Fruit fly (Drosophila melanogaster) whole organism, embryonic: ENCODE measurements around the gene lute.

Source experiments
- Abd-B ChIP-seq: fragments of 200-800 bp; sonication (Bioruptor generic); optimal IDR thresholded peaks from 2 replicates; lab custom pipeline; 2018; ENCODE audit warnings: missing biosample characterization, mild to moderate bottlenecking, missing genetic modification characterization, moderate library complexity
- Atf-2 ChIP-seq: fragments of 200-800 bp; sonication (Bioruptor generic); optimal IDR thresholded peaks from 2 replicates; lab custom pipeline; 2016; ENCODE audit warnings: missing biosample characterization, missing genetic modification characterization
- CG10543 ChIP-seq: fragments of 200-800 bp; sonication (Bioruptor generic); optimal IDR thresholded peaks from 3 replicates; lab custom pipeline; 2017; ENCODE audit warnings: missing biosample characterization, mild to moderate bottlenecking, missing genetic modification characterization, moderate library complexity
- CG10654 ChIP-seq: fragments of 200-800 bp; sonication (Bioruptor generic); optimal IDR thresholded peaks from 2 replicates; lab custom pipeline; 2016; ENCODE audit warnings: missing biosample characterization, missing genetic modification characterization
- CG11398 ChIP-seq: fragments of 200-800 bp; sonication (Bioruptor generic); optimal IDR thresholded peaks from 2 replicates; lab custom pipeline; 2016; ENCODE audit warnings: missing biosample characterization, missing genetic modification characterization
- CG11456 ChIP-seq: fragments of 200-800 bp; sonication (Bioruptor generic); IDR thresholded peaks from 3 replicates; pipeline ENCODE4 v1.3.6; 2022; ENCODE audit warnings: missing biosample characterization, missing genetic modification characterization
- CG14050 ChIP-seq: fragments of 200-800 bp; sonication (Bioruptor generic); IDR thresholded peaks from 3 replicates; pipeline ENCODE4 v1.3.6; 2022; ENCODE audit warnings: missing biosample characterization, missing genetic modification characterization
- CG16813 ChIP-seq: fragments of 200-800 bp; sonication (Bioruptor generic); IDR thresholded peaks from 3 replicates; pipeline ENCODE4 v1.3.6; 2022; ENCODE audit warnings: missing biosample characterization, missing genetic modification characterization; ENCODE audit not compliant: partially characterized antibody
- CG17186 ChIP-seq: fragments of 200-800 bp; sonication (Bioruptor generic); optimal IDR thresholded peaks from 3 replicates; lab custom pipeline; 2017; ENCODE audit warnings: missing biosample characterization, missing genetic modification reagents, missing genetic modification characterization
- CG17359 ChIP-seq: fragments of 200-800 bp; sonication (Bioruptor generic); optimal IDR thresholded peaks from 3 replicates; lab custom pipeline; 2018; ENCODE audit warnings: missing biosample characterization, mild to moderate bottlenecking, missing genetic modification characterization, moderate library complexity
- CG1792 ChIP-seq: fragments of 200-800 bp; sonication (Bioruptor generic); optimal IDR thresholded peaks from 2 replicates; lab custom pipeline; 2016; ENCODE audit warnings: missing biosample characterization, missing genetic modification characterization
- CG18011 ChIP-seq: fragments of 200-800 bp; sonication (Bioruptor generic); optimal IDR thresholded peaks from 2 replicates; lab custom pipeline; 2017; ENCODE audit warnings: missing biosample characterization, missing genetic modification characterization, mild to moderate bottlenecking, moderate library complexity, missing genotype
- CG2116 ChIP-seq: fragments of 200-800 bp; sonication (Bioruptor generic); optimal IDR thresholded peaks from 3 replicates; lab custom pipeline; 2018; ENCODE audit warnings: missing biosample characterization, mild to moderate bottlenecking, missing genetic modification characterization
- CG31224 ChIP-seq: fragments of 200-800 bp; sonication (Bioruptor generic); IDR thresholded peaks from 2 replicates; pipeline ENCODE4 v1.3.6; 2022; ENCODE audit warnings: missing biosample characterization, missing genetic modification characterization
- CG4282 ChIP-seq: fragments of 200-800 bp; sonication (Bioruptor generic); optimal IDR thresholded peaks from 2 replicates; lab custom pipeline; 2016; ENCODE audit warnings: missing biosample characterization, missing genetic modification characterization
- CG4854 ChIP-seq: fragments of 200-800 bp; sonication (Bioruptor generic); optimal IDR thresholded peaks from 2 replicates; lab custom pipeline; 2016; ENCODE audit warnings: missing biosample characterization, missing genetic modification characterization, inconsistent platforms
- CG5180 ChIP-seq: fragments of 200-800 bp; sonication (Bioruptor generic); optimal IDR thresholded peaks from 3 replicates; lab custom pipeline; 2017; ENCODE audit warnings: missing biosample characterization, missing genetic modification characterization, mild to moderate bottlenecking, moderate library complexity, missing genetic modification reagents
- CG7556 ChIP-seq: fragments of 200-800 bp; sonication (Bioruptor generic); optimal IDR thresholded peaks from 2 replicates; lab custom pipeline; 2017; ENCODE audit warnings: missing biosample characterization, mild to moderate bottlenecking, missing genetic modification characterization
- CG8281 ChIP-seq: fragments of 200-800 bp; sonication (Bioruptor generic); optimal IDR thresholded peaks from 2 replicates; lab custom pipeline; 2018; ENCODE audit warnings: missing biosample characterization, mild to moderate bottlenecking, missing genetic modification characterization, moderate library complexity
- CHES-1-like ChIP-seq: fragments of 200-800 bp; sonication (Bioruptor generic); optimal IDR thresholded peaks from 2 replicates; lab custom pipeline; 2016; ENCODE audit warnings: missing biosample characterization, missing genetic modification characterization
- D ChIP-seq, 2 experiments: fragments of 200-800 bp in 1 of 2; fragments of >200 bp in 1 of 2; sonication (Bioruptor generic) in 1 of 2; optimal IDR thresholded peaks; 2 replicates in 1 of 2; 3 replicates in 1 of 2; lab custom pipeline; 2017; ENCODE audit warnings: mild to moderate bottlenecking in 1 of 2, missing biosample characterization in 1 of 2, missing genetic modification characterization in 1 of 2, missing genetic modification reagents in 1 of 2
- Dek ChIP-seq: fragments of 200-800 bp; sonication (Bioruptor generic); optimal IDR thresholded peaks from 3 replicates; lab custom pipeline; 2019; ENCODE audit warnings: missing biosample characterization, mild to moderate bottlenecking, missing genetic modification characterization, moderate library complexity
- Dll ChIP-seq: fragments of 200-800 bp; sonication (Bioruptor generic); IDR thresholded peaks from 4 replicates; pipeline ENCODE4 v1.3.6; 2022; ENCODE audit warnings: missing biosample characterization, missing genetic modification characterization; ENCODE audit not compliant: partially characterized antibody
- Drgx ChIP-seq: fragments of 200-800 bp; sonication (Bioruptor generic); IDR thresholded peaks from 2 replicates; pipeline ENCODE4 v1.3.6; 2022; ENCODE audit warnings: missing biosample characterization, missing genetic modification characterization
- H2.0 ChIP-seq: fragments of 200-800 bp; sonication (Bioruptor generic); IDR thresholded peaks from 2 replicates; pipeline ENCODE4 v1.3.6; 2022; ENCODE audit warnings: missing biosample characterization, missing genetic modification characterization
- Hey ChIP-seq: fragments of 200-800 bp; sonication (Bioruptor generic); optimal IDR thresholded peaks from 3 replicates; lab custom pipeline; 2018; ENCODE audit warnings: missing biosample characterization, mild to moderate bottlenecking, missing genetic modification characterization
- MESR4 ChIP-seq: fragments of 200-800 bp; sonication (Bioruptor generic); optimal IDR thresholded peaks from 2 replicates; lab custom pipeline; 2018; ENCODE audit warnings: missing biosample characterization, mild to moderate bottlenecking, missing genetic modification characterization, moderate library complexity
- Mes4 ChIP-seq: fragments of 200-800 bp; sonication (Bioruptor generic); optimal IDR thresholded peaks from 2 replicates; lab custom pipeline; 2016; ENCODE audit warnings: missing biosample characterization, missing genetic modification characterization
- Myb ChIP-seq: fragments of 200-800 bp; sonication (Bioruptor generic); optimal IDR thresholded peaks from 2 replicates; lab custom pipeline; 2016; ENCODE audit warnings: missing biosample characterization, missing genetic modification characterization
- Sry-β ChIP-seq: fragments of 200-800 bp; sonication (Bioruptor generic); optimal IDR thresholded peaks from 2 replicates; lab custom pipeline; 2018; ENCODE audit warnings: missing biosample characterization, mild to moderate bottlenecking, missing genetic modification characterization, moderate library complexity
- Sry-δ ChIP-seq: fragments of 200-800 bp; sonication (Bioruptor generic); optimal IDR thresholded peaks from 2 replicates; lab custom pipeline; 2016; ENCODE audit warnings: missing biosample characterization, missing genetic modification characterization
- ac ChIP-seq: fragments of 200-800 bp; sonication (Bioruptor generic); optimal IDR thresholded peaks from 3 replicates; lab custom pipeline; 2017; ENCODE audit warnings: missing biosample characterization, mild to moderate bottlenecking, missing genetic modification characterization
- bcd ChIP-seq: fragments of 200-800 bp; sonication (Bioruptor generic); optimal IDR thresholded peaks from 2 replicates; lab custom pipeline; 2017; ENCODE audit warnings: missing biosample characterization, mild to moderate bottlenecking, missing genetic modification characterization
- bowl ChIP-seq: fragments of 200-800 bp; sonication (Bioruptor generic); IDR thresholded peaks from 2 replicates; pipeline ENCODE4 v1.3.6; 2022; ENCODE audit warnings: missing biosample characterization, missing genetic modification characterization
- br ChIP-seq: fragments of >200 bp; optimal IDR thresholded peaks from 2 replicates; lab custom pipeline; 2017
- btn ChIP-seq: fragments of 200-800 bp; sonication (Bioruptor generic); optimal IDR thresholded peaks from 2 replicates; lab custom pipeline; 2016; ENCODE audit warnings: missing biosample characterization, missing genetic modification characterization
- chm ChIP-seq: fragments of 200-800 bp; sonication (Bioruptor generic); IDR thresholded peaks from 2 replicates; pipeline ENCODE4 v1.3.6; 2022; ENCODE audit warnings: missing biosample characterization, missing genetic modification characterization
- corto ChIP-seq: fragments of 200-800 bp; sonication (Bioruptor generic); optimal IDR thresholded peaks from 2 replicates; lab custom pipeline; 2016; ENCODE audit warnings: missing biosample characterization, mild to moderate bottlenecking, missing genetic modification characterization, moderate library complexity
- crol ChIP-seq: fragments of 200-800 bp; sonication (Bioruptor generic); IDR thresholded peaks from 2 replicates; pipeline ENCODE4 v1.3.6; 2022; ENCODE audit warnings: missing biosample characterization, missing genetic modification characterization
- esg ChIP-seq: fragments of 200-800 bp; sonication (Bioruptor generic); conservative IDR thresholded peaks from 2 replicates; pipeline ENCODE4 v1.3.6; 2022; ENCODE audit warnings: missing biosample characterization, missing genetic modification characterization
- gro ChIP-seq: fragments of 200-800 bp; sonication (Bioruptor generic); optimal IDR thresholded peaks from 2 replicates; lab custom pipeline; 2016; ENCODE audit warnings: missing biosample characterization, missing genetic modification characterization
- her ChIP-seq: fragments of 200-800 bp; sonication (Bioruptor generic); optimal IDR thresholded peaks from 2 replicates; lab custom pipeline; 2016; ENCODE audit warnings: missing biosample characterization, missing genetic modification characterization
- ken ChIP-seq: fragments of 200-800 bp; sonication (Bioruptor generic); IDR thresholded peaks from 3 replicates; pipeline ENCODE4 v1.3.6; 2022; ENCODE audit warnings: missing biosample characterization, missing genetic modification characterization
- klu ChIP-seq: fragments of 200-800 bp; sonication (Bioruptor generic); IDR thresholded peaks from 2 replicates; pipeline ENCODE4 v1.3.6; 2022; ENCODE audit warnings: missing biosample characterization, missing genetic modification characterization
- odd ChIP-seq: fragments of 200-800 bp; sonication (Bioruptor generic); optimal IDR thresholded peaks from 2 replicates; lab custom pipeline; 2017; ENCODE audit warnings: missing biosample characterization, mild to moderate bottlenecking, missing genetic modification characterization
- pb ChIP-seq: fragments of 200-800 bp; sonication (Bioruptor generic); optimal IDR thresholded peaks from 3 replicates; lab custom pipeline; 2016; ENCODE audit warnings: missing biosample characterization, missing genetic modification characterization
- psq ChIP-seq: fragments of 200-800 bp; sonication (Bioruptor generic); optimal IDR thresholded peaks from 2 replicates; lab custom pipeline; 2017; ENCODE audit warnings: missing biosample characterization, missing genetic modification characterization
- pum ChIP-seq: fragments of 200-800 bp; sonication (Bioruptor generic); optimal IDR thresholded peaks from 2 replicates; lab custom pipeline; 2016; ENCODE audit warnings: missing biosample characterization, missing genetic modification characterization
- tna ChIP-seq: fragments of 200-800 bp; sonication (Bioruptor generic); IDR thresholded peaks from 2 replicates; pipeline ENCODE4 v1.3.6; 2022; ENCODE audit warnings: missing biosample characterization, missing genetic modification characterization; ENCODE audit not compliant: partially characterized antibody
- toy ChIP-seq: fragments of 200-800 bp; sonication (Bioruptor generic); IDR thresholded peaks from 2 replicates; pipeline ENCODE4 v1.3.6; 2022; ENCODE audit warnings: missing biosample characterization, missing genetic modification characterization
- wdn ChIP-seq: fragments of 200-800 bp; sonication (Bioruptor generic); IDR thresholded peaks from 2 replicates; pipeline ENCODE4 v1.3.6; 2022; ENCODE audit warnings: missing biosample characterization, missing genetic modification characterization
- zfh1 ChIP-seq: fragments of 200-800 bp; sonication (Bioruptor generic); IDR thresholded peaks from 3 replicates; pipeline ENCODE4 v1.3.6; 2022; ENCODE audit warnings: missing biosample characterization, missing genetic modification characterization

The lute gene

dm6 chr3R:17371094-17371493, 8.7 kb upstream of the lute start (continued):
- no peak for TF ChIP-seq corto (GFP tag; lab: Kevin White, UChicago)
- no peak for TF ChIP-seq toy (GFP tag; lab: Robert Waterston, UW)
- TF ChIP-seq Hey (tag; lab: Kevin White, UChicago): no peak
- TF ChIP-seq CG10543 (GFP tag; lab: Kevin White, UChicago): no peak
- no peak for TF ChIP-seq CG5180 (GFP tag; lab: Kevin White, UChicago)
- TF ChIP-seq MESR4 (GFP tag; lab: Kevin White, UChicago): no peak
- no peak for TF ChIP-seq br (lab: Kevin White, UChicago)
- peak; percentile 52 for TF ChIP-seq CG7556
- TF ChIP-seq chm (GFP tag; lab: Robert Waterston, UW): no peak
- TF ChIP-seq bowl: no peak
- TF ChIP-seq Sry-β (GFP tag; lab: Kevin White, UChicago): no peak
- no peak for TF ChIP-seq ken
- TF ChIP-seq CG31224 (GFP tag; lab: Robert Waterston, UW): no peak
- TF ChIP-seq CG16813 (GFP tag; lab: Robert Waterston, UW): no peak
- no peak for TF ChIP-seq Dek
- TF ChIP-seq klu (GFP tag; lab: Robert Waterston, UW): no peak
- TF ChIP-seq Myb: no peak
- TF ChIP-seq btn: no peak
- no peak for TF ChIP-seq CG8281 (tag; lab: Kevin White, UChicago)
- TF ChIP-seq pb (GFP tag; lab: Kevin White, UChicago): no peak
- TF ChIP-seq esg (GFP tag; lab: Robert Waterston, UW): no peak
- no peak for TF ChIP-seq CG10654
- no peak for TF ChIP-seq CG2116 (GFP tag; lab: Kevin White, UChicago)
- TF ChIP-seq Abd-B: no peak
- TF ChIP-seq CG18011: no peak
- no peak for TF ChIP-seq Dll (GFP tag; lab: Robert Waterston, UW)
- TF ChIP-seq H2.0 (GFP tag; lab: Robert Waterston, UW): no peak
- no peak for TF ChIP-seq gro (GFP tag; lab: Kevin White, UChicago)
- no peak for TF ChIP-seq CG17359 (tag; lab: Kevin White, UChicago)
- no peak for TF ChIP-seq CG11398 (GFP tag; lab: Kevin White, UChicago)
- TF ChIP-seq Sry-δ: no peak
- TF ChIP-seq pum (GFP tag; lab: Kevin White, UChicago): no peak
- TF ChIP-seq psq (GFP tag; lab: Kevin White, UChicago): no peak
- no peak for TF ChIP-seq CG14050 (GFP tag; lab: Robert Waterston, UW)
- no peak for TF ChIP-seq odd (GFP tag; lab: Kevin White, UChicago)
- TF ChIP-seq wdn (GFP tag; lab: Robert Waterston, UW): no peak
- no peak for TF ChIP-seq her (GFP tag; lab: Kevin White, UChicago)
- TF ChIP-seq tna (GFP tag; lab: Robert Waterston, UW): no peak
- no peak for TF ChIP-seq CG4282 (GFP tag; lab: Kevin White, UChicago)
- no peak for TF ChIP-seq Drgx (GFP tag; lab: Robert Waterston, UW)
- TF ChIP-seq ac (GFP tag; lab: Kevin White, UChicago): no peak
- TF ChIP-seq CG4854 (GFP tag; lab: Kevin White, UChicago): no peak
- no peak for TF ChIP-seq CG17186 (GFP tag; lab: Kevin White, UChicago)
- TF ChIP-seq D (optimal IDR thresholded peaks at IDR 0.05; lab: Kevin White, UChicago): no peak
- TF ChIP-seq D (GFP tag; optimal IDR thresholded peaks at IDR 0.05; lab: Kevin White, UChicago): no peak
- peak; percentile 16 for TF ChIP-seq bcd (GFP tag; lab: Kevin White, UChicago)
- TF ChIP-seq crol (GFP tag; lab: Robert Waterston, UW): peak; percentile 55; the same call in 1 of the 2 replicates
- TF ChIP-seq zfh1 (GFP tag; lab: Robert Waterston, UW): no peak
- no peak for TF ChIP-seq Mes4 (GFP tag; lab: Kevin White, UChicago)
- TF ChIP-seq Atf-2 (GFP tag; lab: Kevin White, UChicago): no peak
- TF ChIP-seq CG1792: no peak
- TF ChIP-seq CHES-1-like: no peak
- no peak for TF ChIP-seq CG11456
